Worm (Caenorhabditis elegans) whole organism, early embryonic: Measurements from ENCODE around the gene rpt-4.

Source experiments
- ama-1 ChIP-seq: fragments of 150-350 bp; optimal IDR thresholded peaks from 2 replicates; lab custom pipeline; 2014
- ceh-13 ChIP-seq: fragments of 200-800 bp; sonication (Bioruptor generic); optimal IDR thresholded peaks from 2 replicates; lab custom pipeline; 2018; ENCODE audit warnings: mild to moderate bottlenecking, missing genetic modification characterization, missing compliant biosample characterization
- ets-7 ChIP-seq: sonication (generic microtip); optimal IDR thresholded peaks from 2 replicates; lab custom pipeline; 2016; ENCODE audit warnings: missing genotype, missing genetic modification characterization, missing compliant biosample characterization
- flt-1 ChIP-seq: fragments of 200-800 bp; sonication (Bioruptor generic); IDR thresholded peaks from 2 replicates; pipeline ENCODE4 v1.3.6; 2022; ENCODE audit warnings: missing genetic modification characterization, missing compliant biosample characterization

DNA sequence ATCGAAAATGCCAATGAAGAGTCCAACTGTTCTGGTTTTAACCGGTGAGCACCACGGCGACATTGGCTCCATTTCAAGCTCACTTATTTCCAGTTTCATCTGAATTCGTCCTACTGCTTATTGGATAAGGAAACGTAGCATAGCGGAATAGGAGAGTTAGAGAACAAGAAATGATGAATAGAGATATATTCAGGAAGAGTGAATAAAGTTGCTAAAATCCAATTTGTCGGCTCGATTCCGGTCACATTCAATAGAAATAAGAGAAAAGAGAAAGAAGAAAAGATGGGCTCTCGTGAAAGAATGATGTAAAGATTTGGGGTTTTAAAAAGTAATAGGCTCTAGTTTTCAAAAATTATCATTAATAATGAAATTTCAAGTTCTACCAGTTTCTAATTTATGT, 27.3 kb upstream of the rpt-4 start:
- TF ChIP-seq ama-1 (lab: Kevin White, UChicago) (no peak), ets-7 (tag; lab: Kevin White, UChicago) (no peak), ceh-13 (GFP tag; lab: Kevin White, UChicago) (no peak), flt-1 (no peak)
